Worm (Caenorhabditis elegans): ENCODE measurements around the gene srw-12.

DNA sequence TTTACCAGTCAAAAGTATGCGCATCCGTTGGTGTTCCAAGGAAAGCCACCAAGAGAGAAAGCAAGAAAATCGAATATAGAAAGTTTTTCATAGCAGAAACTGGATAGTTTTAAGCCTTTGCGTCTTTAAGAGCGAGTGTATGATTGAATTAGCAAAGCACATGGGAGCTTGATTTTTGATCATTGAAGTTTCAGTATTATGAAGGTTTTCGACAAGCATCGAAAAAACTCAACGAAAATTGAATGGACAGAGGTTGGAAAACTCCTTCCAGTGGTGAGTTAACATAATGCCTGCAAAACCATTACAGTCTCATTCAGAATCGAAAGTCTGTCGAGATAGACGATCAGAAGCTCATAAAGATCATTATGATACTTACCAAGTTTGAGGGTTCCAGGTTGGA lies 44.5 kb downstream of the srw-12 start, which contains the start of gene Y75B12B.13:
- no peak for TF ChIP-seq him-1 (tag; optimal IDR thresholded peaks at IDR 0.05)
- no peak for TF ChIP-seq dao-5 (tag; optimal IDR thresholded peaks at IDR 0.05)
- TF ChIP-seq W03F9.2 (tag; optimal IDR thresholded peaks at IDR 0.05), result no peak

Data from whole organism, L4/young adult.